Worm (Caenorhabditis elegans) whole organism, mixed stage, embryonic: ENCODE data around the gene pch-2.
A peak's percentile ranks its signal among the peaks of the same experiment; 100 is the strongest.

ENCODE experiments used
- M03D4.4 ChIP-seq: sonication (generic microtip); optimal IDR thresholded peaks from 2 replicates; lab custom pipeline; 2017; ENCODE audit warnings: mild to moderate bottlenecking, missing genetic modification characterization, missing compliant biosample characterization
- bed-3 ChIP-seq: fragments of 200-800 bp; sonication (Bioruptor generic); optimal IDR thresholded peaks from 3 replicates; lab custom pipeline; 2018; ENCODE audit warnings: mild to moderate bottlenecking, missing genetic modification characterization, moderate library complexity, missing compliant biosample characterization
- ceh-39 ChIP-seq: fragments of 150-350 bp; optimal IDR thresholded peaks from 2 replicates; lab custom pipeline; 2014; ENCODE audit warnings: missing biosample characterization, missing genetic modification characterization
- ceh-43 ChIP-seq: fragments of 200-800 bp; sonication (Bioruptor generic); optimal IDR thresholded peaks from 2 replicates; lab custom pipeline; 2018; ENCODE audit warnings: mild to moderate bottlenecking, missing genetic modification characterization, moderate library complexity, missing compliant biosample characterization
- ceh-83 ChIP-seq: fragments of 200-800 bp; sonication (Bioruptor generic); optimal IDR thresholded peaks from 2 replicates; lab custom pipeline; 2018; ENCODE audit warnings: mild to moderate bottlenecking, missing genetic modification characterization, missing compliant biosample characterization
- drap-1 ChIP-seq: fragments of 200-800 bp; sonication (Bioruptor generic); optimal IDR thresholded peaks from 3 replicates; lab custom pipeline; 2018; ENCODE audit warnings: mild to moderate bottlenecking, missing genetic modification characterization, missing compliant biosample characterization
- elt-1 ChIP-seq: sonication (generic microtip); optimal IDR thresholded peaks from 2 replicates; lab custom pipeline; 2017; ENCODE audit warnings: missing genetic modification characterization, mild to moderate bottlenecking, missing compliant biosample characterization, antibody characterized with exemption, moderate library complexity, borderline replicate concordance; ENCODE audit not compliant: insufficient read depth
- elt-3 ChIP-seq: fragments of 150-350 bp; optimal IDR thresholded peaks from 2 replicates; lab custom pipeline; 2014; ENCODE audit warnings: missing biosample characterization, missing genetic modification characterization
- flh-1 ChIP-seq: fragments of 200-800 bp; sonication (Bioruptor generic); optimal IDR thresholded peaks from 2 replicates; lab custom pipeline; 2018; ENCODE audit warnings: mild to moderate bottlenecking, missing genetic modification characterization, moderate library complexity, missing compliant biosample characterization
- ham-2 ChIP-seq: fragments of 200-800 bp; sonication (Bioruptor generic); optimal IDR thresholded peaks from 2 replicates; lab custom pipeline; 2018; ENCODE audit warnings: mild to moderate bottlenecking, missing genetic modification characterization, missing compliant biosample characterization
- hlh-1 ChIP-seq: fragments of 150-350 bp; optimal IDR thresholded peaks from 2 replicates; lab custom pipeline; 2014; ENCODE audit warnings: missing biosample characterization, missing genetic modification reagents, missing genetic modification characterization
- lin-13 ChIP-seq: fragments of 150-350 bp; optimal IDR thresholded peaks from 2 replicates; lab custom pipeline; 2014; ENCODE audit warnings: missing biosample characterization, missing genetic modification characterization
- lsy-2 ChIP-seq: fragments of 150-350 bp; optimal IDR thresholded peaks from 2 replicates; lab custom pipeline; 2014; ENCODE audit warnings: missing biosample characterization, missing genetic modification characterization
- mep-1 ChIP-seq: fragments of 150-350 bp; optimal IDR thresholded peaks from 2 replicates; lab custom pipeline; 2017; ENCODE audit warnings: missing biosample characterization, missing genetic modification reagents, missing genetic modification characterization, inconsistent platforms
- mls-2 ChIP-seq: sonication (generic microtip); optimal IDR thresholded peaks from 2 replicates; lab custom pipeline; 2016; ENCODE audit warnings: mild to moderate bottlenecking, missing genetic modification characterization, moderate library complexity, missing compliant biosample characterization
- nhr-2 ChIP-seq: fragments of 150-350 bp; optimal IDR thresholded peaks from 2 replicates; lab custom pipeline; 2014; ENCODE audit warnings: missing biosample characterization, missing genetic modification characterization
- nhr-237 ChIP-seq: fragments of 150-350 bp; optimal IDR thresholded peaks from 2 replicates; lab custom pipeline; 2014; ENCODE audit warnings: missing biosample characterization, missing genetic modification characterization
- nhr-28 ChIP-seq: fragments of 150-350 bp; optimal IDR thresholded peaks from 2 replicates; lab custom pipeline; 2014; ENCODE audit warnings: missing biosample characterization, missing genetic modification characterization
- nhr-76 ChIP-seq: sonication (generic microtip); optimal IDR thresholded peaks from 2 replicates; lab custom pipeline; 2017; ENCODE audit warnings: missing biosample characterization, missing genetic modification characterization
- sem-2 ChIP-seq: fragments of 200-800 bp; sonication (Bioruptor generic); optimal IDR thresholded peaks from 2 replicates; lab custom pipeline; 2018; ENCODE audit warnings: mild to moderate bottlenecking, missing genetic modification characterization, missing compliant biosample characterization
- sptf-1 ChIP-seq: sonication (generic microtip); optimal IDR thresholded peaks from 2 replicates; lab custom pipeline; 2017; ENCODE audit warnings: mild to moderate bottlenecking, missing genetic modification characterization, moderate library complexity, missing compliant biosample characterization
- tbx-8 ChIP-seq: fragments of 200-800 bp; sonication (Bioruptor generic); optimal IDR thresholded peaks from 2 replicates; lab custom pipeline; 2018; ENCODE audit warnings: mild to moderate bottlenecking, missing genetic modification characterization, moderate library complexity, missing compliant biosample characterization
- unc-120 ChIP-seq: sonication (generic microtip); optimal IDR thresholded peaks from 2 replicates; lab custom pipeline; 2017; ENCODE audit warnings: missing genetic modification characterization, missing compliant biosample characterization; ENCODE audit not compliant: poor library complexity, severe bottlenecking
- unc-39 ChIP-seq: fragments of 150-350 bp; optimal IDR thresholded peaks from 2 replicates; lab custom pipeline; 2014; ENCODE audit warnings: missing biosample characterization, missing genetic modification characterization
- unc-62 ChIP-seq: fragments of 150-350 bp; optimal IDR thresholded peaks from 2 replicates; lab custom pipeline; 2014; ENCODE audit warnings: missing biosample characterization, missing genetic modification reagents, missing genetic modification characterization
- zip-8 ChIP-seq: fragments of 150-350 bp; optimal IDR thresholded peaks from 2 replicates; lab custom pipeline; 2014; ENCODE audit warnings: missing biosample characterization, missing genetic modification characterization
- ztf-11 ChIP-seq: fragments of 150-350 bp; optimal IDR thresholded peaks from 2 replicates; lab custom pipeline; 2014; ENCODE audit warnings: missing biosample characterization, missing genetic modification characterization

Gene pch-2

ce11 chrII:8128273-8129039 is 29.7 kb upstream of the pch-2 start (continued):
- peak; percentile 66 for TF ChIP-seq ham-2 (GFP tag; lab: Kevin White, UChicago)
- no peak for TF ChIP-seq ceh-39 (tag; lab: Kevin White, UChicago)
- TF ChIP-seq unc-39 (tag; lab: Kevin White, UChicago) = no peak
- no peak for TF ChIP-seq nhr-2 (tag; lab: Kevin White, UChicago)
- no peak for TF ChIP-seq ceh-43 (GFP tag; lab: Kevin White, UChicago)
- no peak for TF ChIP-seq nhr-76 (tag; lab: Kevin White, UChicago)

DNA sequence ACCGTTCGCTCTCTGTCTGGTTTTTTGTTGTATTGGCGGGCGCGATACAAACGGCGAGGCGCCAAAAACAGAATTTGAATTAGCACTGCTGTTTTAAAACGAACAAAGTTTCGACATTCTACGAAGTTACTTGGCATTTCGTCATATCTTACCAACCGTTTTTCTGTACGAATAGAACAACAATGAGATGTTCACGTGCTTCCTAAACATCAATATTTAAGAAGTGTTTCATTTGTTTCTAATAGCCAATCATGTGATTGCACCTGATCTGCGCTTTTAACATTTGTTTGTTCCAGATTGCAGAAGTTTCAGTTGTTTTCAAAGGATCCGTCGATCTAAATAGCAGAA is 29.1 kb upstream of the pch-2 start:
- no peak for TF ChIP-seq ham-2 (GFP tag; lab: Kevin White, UChicago)
- TF ChIP-seq unc-120 (tag; lab: Kevin White, UChicago) = no peak
- no peak for TF ChIP-seq bed-3 (GFP tag; lab: Kevin White, UChicago)

ce11 chrII:8129495-8130010 is 28.6 kb upstream of the pch-2 start, which contains the start of gene ulp-4:
Gene ulp-4 (plus strand): TSS chrII:8129960.
- peak; percentile 16 for TF ChIP-seq hlh-1 (tag; lab: Kevin White, UChicago)
- no peak for TF ChIP-seq elt-3
- no peak for TF ChIP-seq elt-1 (tag; lab: Kevin White, UChicago)

ce11 chrII:8130792-8131191 is 27.4 kb upstream of the pch-2 start:
- TF ChIP-seq ztf-11 (tag; lab: Kevin White, UChicago) (no peak), nhr-28 (tag; lab: Kevin White, UChicago) (no peak), ceh-43 (GFP tag; lab: Kevin White, UChicago) (no peak), mls-2 (tag; lab: Kevin White, UChicago) (no peak), unc-62 (GFP tag; lab: Kevin White, UChicago) (no peak), elt-3 (no peak)

- TF ChIP-seq ham-2 (GFP tag; lab: Kevin White, UChicago) (no peak), unc-39 (tag; lab: Kevin White, UChicago) (no peak), zip-8 (tag; lab: Kevin White, UChicago) (no peak), M03D4.4 (tag; lab: Kevin White, UChicago) (no peak), flh-1 (GFP tag; lab: Kevin White, UChicago) (no peak), tbx-8 (GFP tag; lab: Kevin White, UChicago) (no peak), sem-2 (no peak), nhr-2 (tag; lab: Kevin White, UChicago) (no peak), lsy-2 (tag; lab: Kevin White, UChicago) (no peak), sptf-1 (tag; lab: Kevin White, UChicago) (no peak), mls-2 (tag; lab: Kevin White, UChicago) (no peak)
- TF ChIP-seq, all 35 proteins: peak for 0
Measured at ce11 chrII:8131413-8131966, 26.7 kb upstream of the pch-2 start.

DNA sequence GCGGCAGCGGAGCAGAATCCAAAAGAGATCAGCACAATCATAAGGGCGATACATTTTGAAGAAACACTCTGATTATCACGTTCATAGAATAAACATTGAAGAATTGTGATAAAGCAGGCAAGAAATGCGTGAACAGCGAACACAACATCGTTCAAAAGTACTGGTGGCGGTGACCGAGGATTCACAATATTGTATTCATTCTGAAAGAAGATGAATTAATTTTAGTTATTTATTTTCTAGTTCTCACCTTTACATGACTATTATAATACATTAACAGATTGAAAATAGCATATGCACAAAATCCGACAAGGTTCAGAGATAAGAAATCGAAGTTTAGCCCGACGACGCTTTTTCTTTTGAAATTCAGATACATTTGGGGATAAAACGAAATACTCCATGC is 22.2 kb upstream of the pch-2 start:
- TF ChIP-seq ztf-11 (tag; lab: Kevin White, UChicago) = no peak
- no peak for TF ChIP-seq sptf-1 (tag; lab: Kevin White, UChicago)

DNA sequence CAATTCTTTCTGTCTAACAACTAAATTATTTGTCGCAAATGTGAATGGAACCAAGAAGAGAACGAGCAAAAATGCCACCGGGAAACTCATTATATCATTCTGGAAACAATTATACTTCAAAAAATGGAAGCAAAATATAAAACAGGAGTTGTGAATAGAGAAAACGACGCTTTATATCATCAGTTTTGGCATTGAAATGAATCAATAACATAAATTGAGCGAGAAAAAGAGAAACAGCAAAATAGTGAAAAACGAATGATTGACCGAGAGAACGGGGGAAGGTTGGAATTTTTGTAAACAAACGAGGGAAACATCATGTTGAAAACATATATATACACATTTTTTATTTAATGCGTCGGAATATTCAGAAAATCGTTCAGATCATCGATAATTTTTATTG is 21.3 kb upstream of the pch-2 start, which contains the start of gene ctns-1:
Gene ctns-1 (minus strand): TSS at position 101 of the 400 bp plus-strand sequence.
- TF ChIP-seq nhr-28 (tag; lab: Kevin White, UChicago) = no peak
- TF ChIP-seq ceh-83 (GFP tag; lab: Kevin White, UChicago) = no peak
- no peak for TF ChIP-seq sptf-1 (tag; lab: Kevin White, UChicago)
- TF ChIP-seq M03D4.4 (tag; lab: Kevin White, UChicago) = no peak
- TF ChIP-seq drap-1 (GFP tag; lab: Kevin White, UChicago) = no peak
- TF ChIP-seq unc-120 (tag; lab: Kevin White, UChicago) = no peak
- TF ChIP-seq mep-1 = no peak
- no peak for TF ChIP-seq ceh-43 (GFP tag; lab: Kevin White, UChicago)
- no peak for TF ChIP-seq unc-62 (GFP tag; lab: Kevin White, UChicago)
- no peak for TF ChIP-seq flh-1 (GFP tag; lab: Kevin White, UChicago)
- no peak for TF ChIP-seq elt-1 (tag; lab: Kevin White, UChicago)
- no peak for TF ChIP-seq nhr-237 (tag; lab: Kevin White, UChicago)
- no peak for TF ChIP-seq tbx-8 (GFP tag; lab: Kevin White, UChicago)
- no peak for TF ChIP-seq zip-8 (tag; lab: Kevin White, UChicago)
- no peak for TF ChIP-seq lin-13 (tag; lab: Kevin White, UChicago)
- no peak for TF ChIP-seq nhr-2 (tag; lab: Kevin White, UChicago)
